Fruit fly (Drosophila melanogaster): ENCODE data around the gene CG5112.

The CG5112 gene

DNA sequence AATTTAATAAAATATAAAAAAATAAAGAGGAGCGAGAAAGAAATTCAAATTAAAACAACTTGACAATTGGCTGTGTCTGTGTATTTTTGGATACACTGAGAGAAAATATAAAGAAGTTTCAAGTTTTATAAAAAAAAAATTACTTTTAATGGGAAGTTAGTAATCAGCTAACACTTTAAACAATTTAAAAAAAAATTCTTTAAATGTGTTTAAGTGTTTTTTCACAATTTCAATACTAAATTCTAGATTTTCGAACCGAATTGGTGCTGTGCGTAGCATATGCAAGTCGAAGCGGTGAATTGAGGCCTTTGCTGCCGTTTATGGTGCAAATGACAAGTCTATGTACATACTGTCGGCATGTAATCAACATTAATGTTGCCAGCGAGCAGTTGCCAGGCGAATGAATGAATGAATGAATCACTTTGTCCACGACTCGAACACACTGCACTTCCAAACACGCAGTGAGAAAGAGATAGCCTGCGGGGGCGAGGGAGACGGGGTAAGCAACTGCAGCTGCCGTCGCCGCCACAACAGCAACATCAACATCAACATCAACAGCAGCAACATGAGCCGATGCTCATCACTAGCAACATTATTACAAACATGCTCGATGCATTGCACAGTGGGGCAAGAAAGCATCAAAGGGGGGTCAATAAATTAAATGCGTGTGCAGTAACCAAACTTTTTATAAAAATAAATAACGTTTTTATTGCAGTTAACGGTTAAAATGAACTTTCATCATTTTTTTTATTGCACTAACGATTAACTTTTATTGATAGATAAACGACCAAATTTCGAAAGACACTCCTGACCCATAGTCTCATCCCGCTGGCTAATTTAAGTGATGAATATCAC, 45.5 kb upstream of the CG5112 start (continued):
- TF ChIP-seq CG6765 (GFP tag; optimal IDR thresholded peaks at IDR 0.05) (no peak), Atf3 (GFP tag; optimal IDR thresholded peaks at IDR 0.05) (peak; percentile 40), CHES-1-like (GFP tag; optimal IDR thresholded peaks at IDR 0.05) (peak; percentile 29), CG2875 (GFP tag; optimal IDR thresholded peaks at IDR 0.05) (peak; percentile 84), Ada2b (GFP tag; IDR thresholded peaks at IDR 0.05) (peak; percentile 34; the same call in 1 of the 2 replicates), ato (GFP tag; IDR thresholded peaks at IDR 0.05; ENCODE audit: partially characterized antibody) (no peak), Stat92E (GFP tag; optimal IDR thresholded peaks at IDR 0.05) (no peak), CG6654 (GFP tag; optimal IDR thresholded peaks at IDR 0.05) (peak; percentile 57), Usf (GFP tag; optimal IDR thresholded peaks at IDR 0.05) (peak; percentile 43), Elba2 (GFP tag; optimal IDR thresholded peaks at IDR 0.05) (no peak), Spps (tag; optimal IDR thresholded peaks at IDR 0.05) (peak; percentile 79), Sin3A (optimal IDR thresholded peaks at IDR 0.05) (no peak), CG17912 (GFP tag; optimal IDR thresholded peaks at IDR 0.05) (no peak), phol (tag; optimal IDR thresholded peaks at IDR 0.05) (peak; percentile 84), p53 (GFP tag; optimal IDR thresholded peaks at IDR 0.05) (no peak), chm (GFP tag; IDR thresholded peaks at IDR 0.05) (peak; percentile 69; the same call in 1 of the 2 replicates), CG17612 (GFP tag; IDR thresholded peaks at IDR 0.05) (no peak), knrl (GFP tag; IDR thresholded peaks at IDR 0.05; ENCODE audit: partially characterized antibody) (0 out of 3 replicates have a peak, but pooled peaks have one; percentile 41), CG4282 (GFP tag; optimal IDR thresholded peaks at IDR 0.05) (peak; percentile 82), Awh (GFP tag; IDR thresholded peaks at IDR 0.05) (peak; percentile 84), hkb (optimal IDR thresholded peaks at IDR 0.05) (no peak), hkb (GFP tag; IDR thresholded peaks at IDR 0.05) (peak; percentile 78), Sox100B (GFP tag; optimal IDR thresholded peaks at IDR 0.05) (peak; percentile 70), Dbx (GFP tag; IDR thresholded peaks at IDR 0.05) (no peak), CG32772 (GFP tag; IDR thresholded peaks at IDR 0.05) (peak; percentile 74; the same call in 1 of the 2 replicates), slou (GFP tag; optimal IDR thresholded peaks at IDR 0.05) (no peak), peb (GFP tag; IDR thresholded peaks at IDR 0.05) (peak; percentile 59; the same call in 1 of the 2 replicates), zen (tag; optimal IDR thresholded peaks at IDR 0.05) (peak; percentile 46), Hr3 (GFP tag; optimal IDR thresholded peaks at IDR 0.05) (peak; percentile 57), E2f1 (GFP tag; IDR thresholded peaks at IDR 0.05) (peak; percentile 61; the same call in 1 of the 2 replicates), nau (GFP tag; optimal IDR thresholded peaks at IDR 0.05) (peak; percentile 48), CG6791 (GFP tag; IDR thresholded peaks at IDR 0.05; ENCODE audit: partially characterized antibody) (no peak), her (GFP tag; optimal IDR thresholded peaks at IDR 0.05) (peak; percentile 7), Asciz (GFP tag; optimal IDR thresholded peaks at IDR 0.05) (peak; percentile 62), CG2202 (tag; optimal IDR thresholded peaks at IDR 0.05) (peak; percentile 78), Optix (GFP tag; IDR thresholded peaks at IDR 0.05) (peak; percentile 67; the same call in 2 of the 3 replicates), pum (GFP tag; optimal IDR thresholded peaks at IDR 0.05) (peak; percentile 31), esg (GFP tag; conservative IDR thresholded peaks at IDR 0.05) (peak; percentile 61), shn (GFP tag; optimal IDR thresholded peaks at IDR 0.05) (peak; percentile 45), tup (GFP tag; optimal IDR thresholded peaks at IDR 0.05) (peak; percentile 53), Drgx (GFP tag; IDR thresholded peaks at IDR 0.05) (peak; percentile 90), Camta (GFP tag; optimal IDR thresholded peaks at IDR 0.05) (peak; percentile 54), CG12659 (GFP tag; optimal IDR thresholded peaks at IDR 0.05) (no peak), ttk (GFP tag; IDR thresholded peaks at IDR 0.05) (0 out of 2 replicates have a peak, but pooled peaks have one; percentile 69), klu (GFP tag; IDR thresholded peaks at IDR 0.05) (no peak), stc (GFP tag; IDR thresholded peaks at IDR 0.05) (peak; percentile 61), Rfx (GFP tag; IDR thresholded peaks at IDR 0.05) (0 out of 2 replicates have a peak, but pooled peaks have one; percentile 14), CG11723 (GFP tag; optimal IDR thresholded peaks at IDR 0.05) (peak; percentile 36), run (tag; optimal IDR thresholded peaks at IDR 0.05) (no peak)
